Worm (Caenorhabditis elegans) whole organism, young adult: ENCODE measurements around the gene C28H8.8.
A peak's percentile ranks its signal among the peaks of the same experiment; 100 is the strongest.

ENCODE experiments used
- B0019.2 ChIP-seq: fragments of 200-800 bp; sonication (Bioruptor generic); conservative IDR thresholded peaks from 2 replicates; pipeline ENCODE4 v1.3.6; 2022; ENCODE audit warnings: missing genetic modification reagents, missing genetic modification characterization, missing compliant biosample characterization
- B0035.1 ChIP-seq: sonication (generic microtip); optimal IDR thresholded peaks from 2 replicates; lab custom pipeline; 2016; ENCODE audit warnings: missing genetic modification characterization, mild to moderate bottlenecking, missing compliant biosample characterization, missing genotype, missing genetic modification reagents
- D2030.7 ChIP-seq: fragments of 200-800 bp; sonication (Bioruptor generic); IDR thresholded peaks from 2 replicates; pipeline ENCODE4 v1.3.6; 2022; ENCODE audit warnings: missing genetic modification reagents, missing genetic modification characterization, missing compliant biosample characterization
- F23B12.7 ChIP-seq: sonication (generic microtip); optimal IDR thresholded peaks from 2 replicates; lab custom pipeline; 2017; ENCODE audit warnings: missing genetic modification characterization, mild to moderate bottlenecking, missing compliant biosample characterization, antibody characterized with exemption, moderate library complexity; ENCODE audit not compliant: insufficient read depth
- F33H1.4 ChIP-seq: fragments of 200-800 bp; sonication (Bioruptor generic); IDR thresholded peaks from 2 replicates; pipeline ENCODE4 v1.3.6; 2022; ENCODE audit warnings: missing genetic modification reagents, missing genetic modification characterization, missing compliant biosample characterization
- F55B11.4 ChIP-seq: sonication (generic microtip); optimal IDR thresholded peaks from 2 replicates; lab custom pipeline; 2016; ENCODE audit warnings: missing compliant biosample characterization, missing genetic modification characterization, borderline replicate concordance; ENCODE audit not compliant: insufficient read depth
- T07F8.4 ChIP-seq: sonication (generic microtip); optimal IDR thresholded peaks from 2 replicates; lab custom pipeline; 2016; ENCODE audit warnings: mild to moderate bottlenecking, missing genetic modification characterization, moderate library complexity, missing compliant biosample characterization
- Y95B8A.8 ChIP-seq: fragments of 200-800 bp; sonication (Bioruptor generic); IDR thresholded peaks from 2 replicates; pipeline ENCODE4 v1.3.6; 2022; ENCODE audit warnings: missing genetic modification reagents, missing genetic modification characterization, missing compliant biosample characterization
- ZK185.1 ChIP-seq: sonication (generic microtip); optimal IDR thresholded peaks from 2 replicates; lab custom pipeline; 2016; ENCODE audit warnings: mild to moderate bottlenecking, missing genetic modification characterization, missing compliant biosample characterization; ENCODE audit not compliant: poor library complexity, severe bottlenecking
- aptf-3 ChIP-seq: fragments of 200-800 bp; sonication (Bioruptor generic); IDR thresholded peaks from 2 replicates; pipeline ENCODE4 v1.3.6; 2022; ENCODE audit warnings: missing genetic modification characterization, missing compliant biosample characterization
- bed-1 ChIP-seq: fragments of 200-800 bp; sonication (Bioruptor generic); IDR thresholded peaks from 2 replicates; pipeline ENCODE4 v1.3.6; 2022; ENCODE audit warnings: missing genetic modification reagents, missing genetic modification characterization, missing compliant biosample characterization
- cebp-1 ChIP-seq, 2 experiments: fragments of 200-800 bp in 1 of 2; sonication (Bioruptor generic) in 1 of 2; sonication (generic microtip) in 1 of 2; IDR thresholded peaks in 1 of 2; optimal IDR thresholded peaks in 1 of 2; 2 replicates each; pipeline versions ENCODE4 v1.3.6 to Lab custom; 2017 to 2022; ENCODE audit warnings: missing compliant biosample characterization in 2 of 2, missing genetic modification characterization in 2 of 2, mild to moderate bottlenecking in 1 of 2, missing genetic modification reagents in 1 of 2, moderate library complexity in 1 of 2
- ceh-27 ChIP-seq: fragments of 200-800 bp; sonication (Bioruptor generic); optimal IDR thresholded peaks from 2 replicates; lab custom pipeline; 2018; ENCODE audit warnings: mild to moderate bottlenecking, missing genetic modification characterization, moderate library complexity, missing compliant biosample characterization
- ceh-91 ChIP-seq: fragments of 200-800 bp; sonication (Bioruptor generic); IDR thresholded peaks from 2 replicates; pipeline ENCODE4 v1.3.6; 2022; ENCODE audit warnings: missing genetic modification reagents, missing genetic modification characterization, missing compliant biosample characterization
- dox-1 ChIP-seq: fragments of 200-800 bp; sonication (Bioruptor generic); IDR thresholded peaks from 2 replicates; pipeline ENCODE4 v1.3.6; 2022; ENCODE audit warnings: missing genetic modification reagents, missing genetic modification characterization, missing compliant biosample characterization
- ets-4 ChIP-seq: fragments of 200-800 bp; sonication (Bioruptor generic); optimal IDR thresholded peaks from 2 replicates; lab custom pipeline; 2018; ENCODE audit warnings: mild to moderate bottlenecking, missing genetic modification characterization, missing compliant biosample characterization
- hlh-26 ChIP-seq: fragments of 200-800 bp; sonication (Bioruptor generic); conservative IDR thresholded peaks from 2 replicates; pipeline ENCODE4 v1.3.6; 2022; ENCODE audit warnings: missing genetic modification reagents, missing genetic modification characterization, missing compliant biosample characterization
- hmg-1.2 ChIP-seq: fragments of 200-800 bp; sonication (Bioruptor generic); IDR thresholded peaks from 2 replicates; pipeline ENCODE4 v1.3.6; 2022; ENCODE audit warnings: missing genetic modification reagents, missing genetic modification characterization, missing compliant biosample characterization
- hrde-1 ChIP-seq: sonication (generic microtip); optimal IDR thresholded peaks from 2 replicates; lab custom pipeline; 2016; ENCODE audit warnings: missing genetic modification characterization, mild to moderate bottlenecking, missing compliant biosample characterization, moderate library complexity, missing genotype, missing genetic modification reagents, borderline replicate concordance
- lin-35 ChIP-seq, 3 experiments: fragments of 150-350 bp in 2 of 3; sonication (generic microtip) in 1 of 3; optimal IDR thresholded peaks; 2 replicates each; lab custom pipeline; 2014 to 2018; ENCODE audit warnings: missing biosample characterization in 3 of 3, missing genetic modification characterization in 3 of 3, missing genetic modification reagents in 3 of 3
- lsy-27 ChIP-seq: sonication (generic microtip); optimal IDR thresholded peaks from 2 replicates; lab custom pipeline; 2017; ENCODE audit warnings: missing genetic modification characterization, mild to moderate bottlenecking, missing compliant biosample characterization, antibody characterized with exemption, missing genotype, borderline replicate concordance; ENCODE audit not compliant: insufficient read depth
- nfyb-1 ChIP-seq: fragments of 200-800 bp; sonication (Bioruptor generic); IDR thresholded peaks from 2 replicates; pipeline ENCODE4 v1.3.6; 2022; ENCODE audit warnings: missing genetic modification reagents, missing genetic modification characterization, missing compliant biosample characterization
- nhr-120 ChIP-seq: fragments of 200-800 bp; sonication (Bioruptor generic); IDR thresholded peaks from 2 replicates; pipeline ENCODE4 v1.3.6; 2022; ENCODE audit warnings: missing genetic modification characterization, missing compliant biosample characterization
- nhr-80 ChIP-seq: sonication (generic microtip); optimal IDR thresholded peaks from 2 replicates; lab custom pipeline; 2016; ENCODE audit warnings: missing genetic modification characterization, missing compliant biosample characterization
- nhr-90 ChIP-seq: sonication (generic microtip); optimal IDR thresholded peaks from 2 replicates; lab custom pipeline; 2016; ENCODE audit warnings: missing genotype, mild to moderate bottlenecking, missing genetic modification characterization, missing compliant biosample characterization
- rec-8 ChIP-seq, 2 experiments: sonication (generic microtip); optimal IDR thresholded peaks; 2 replicates each; lab custom pipeline; 2016; ENCODE audit warnings: mild to moderate bottlenecking in 2 of 2, missing genetic modification characterization in 2 of 2, missing genetic modification reagents in 2 of 2, missing genotype in 2 of 2, missing biosample characterization in 1 of 2, missing compliant biosample characterization in 1 of 2, moderate library complexity in 1 of 2
- rpc-1 ChIP-seq, 2 experiments: fragments of 150-350 bp in 1 of 2; sonication (generic microtip) in 1 of 2; optimal IDR thresholded peaks; 2 replicates each; lab custom pipeline; 2014 to 2018; ENCODE audit warnings: missing biosample characterization in 1 of 2, missing genetic modification characterization in 1 of 2, missing genetic modification reagents in 1 of 2, missing genotype in 1 of 2
- snpc-1.3 ChIP-seq: sonication (generic microtip); optimal IDR thresholded peaks from 2 replicates; lab custom pipeline; 2017; ENCODE audit warnings: missing genetic modification characterization, mild to moderate bottlenecking, missing compliant biosample characterization, antibody characterized with exemption, moderate library complexity, missing genotype, missing genetic modification reagents; ENCODE audit not compliant: insufficient read depth
- somi-1 ChIP-seq: fragments of 200-800 bp; sonication (Bioruptor generic); optimal IDR thresholded peaks from 2 replicates; lab custom pipeline; 2018; ENCODE audit warnings: mild to moderate bottlenecking, missing genetic modification characterization, missing compliant biosample characterization
- tbp1 ChIP-seq: fragments of 200-800 bp; sonication (Bioruptor generic); optimal IDR thresholded peaks from 2 replicates; lab custom pipeline; 2018; ENCODE audit warnings: mild to moderate bottlenecking, missing genetic modification characterization, missing compliant biosample characterization
- unc-130 ChIP-seq: sonication (generic microtip); optimal IDR thresholded peaks from 2 replicates; lab custom pipeline; 2016; ENCODE audit warnings: missing genetic modification reagents, missing genetic modification characterization, missing compliant biosample characterization
- zfh-2 ChIP-seq: fragments of 200-800 bp; sonication (Bioruptor generic); conservative IDR thresholded peaks from 2 replicates; pipeline ENCODE4 v1.3.6; 2022; ENCODE audit warnings: missing genetic modification reagents, missing genetic modification characterization, missing compliant biosample characterization
- zim-3 ChIP-seq: sonication (generic microtip); optimal IDR thresholded peaks from 2 replicates; lab custom pipeline; 2017; ENCODE audit warnings: mild to moderate bottlenecking, missing genetic modification characterization, moderate library complexity, missing compliant biosample characterization
- ztf-25 ChIP-seq: fragments of 200-800 bp; sonication (Bioruptor generic); IDR thresholded peaks from 2 replicates; pipeline ENCODE4 v1.3.6; 2022; ENCODE audit warnings: missing genetic modification reagents, missing genetic modification characterization, missing compliant biosample characterization
- ztf-26 ChIP-seq: sonication (generic microtip); optimal IDR thresholded peaks from 2 replicates; lab custom pipeline; 2017; ENCODE audit warnings: missing genetic modification characterization, missing compliant biosample characterization

C28H8.8 gene

ce11 chrIII:5842920-5843319, 45.7 kb downstream of the C28H8.8 start:
- TF ChIP-seq cebp-1 (GFP tag; IDR thresholded peaks at IDR 0.05; lab: Robert Waterston, UW) (no peak), cebp-1 (tag; optimal IDR thresholded peaks at IDR 0.05; lab: Kevin White, UChicago) (peak; percentile 10), ztf-26 (tag; lab: Kevin White, UChicago) (no peak), lin-35 (GFP tag; optimal IDR thresholded peaks at IDR 0.05; lab: Kevin White, UChicago) (no peak), zfh-2 (GFP tag; lab: Robert Waterston, UW) (0 out of 2 replicates have a peak, but pooled peaks have one; percentile 8), rec-8 (tag; optimal IDR thresholded peaks at IDR 0.05; lab: Kevin White, UChicago) (no peak)

- TF ChIP-seq dox-1 (GFP tag; lab: Robert Waterston, UW) (peak; percentile 36; the same call in 1 of the 2 replicates), cebp-1 (GFP tag; IDR thresholded peaks at IDR 0.05; lab: Robert Waterston, UW) (no peak), cebp-1 (tag; optimal IDR thresholded peaks at IDR 0.05; lab: Kevin White, UChicago) (peak; percentile 57), D2030.7 (no peak), nfyb-1 (GFP tag; lab: Robert Waterston, UW) (peak; percentile 21; the same call in 1 of the 2 replicates), hmg-1.2 (GFP tag; lab: Robert Waterston, UW) (peak; percentile 19; the same call in 1 of the 2 replicates), snpc-1.3 (tag; lab: Kevin White, UChicago) (no peak), aptf-3 (GFP tag; lab: Robert Waterston, UW) (no peak), lsy-27 (tag; lab: Kevin White, UChicago) (no peak), somi-1 (GFP tag; lab: Kevin White, UChicago) (peak; percentile 13), zfh-2 (GFP tag; lab: Robert Waterston, UW) (peak; percentile 59; the same call in 1 of the 2 replicates), tbp1 (peak; percentile 25), rec-8 (tag; optimal IDR thresholded peaks at IDR 0.05; lab: Kevin White, UChicago) (no peak), F55B11.4 (tag; lab: Kevin White, UChicago) (no peak)
Observed at ce11 chrIII:5841676-5842075, 46.9 kb downstream of the C28H8.8 start.

- TF ChIP-seq T07F8.4 (tag; lab: Kevin White, UChicago) (no peak), rpc-1 (optimal IDR thresholded peaks at IDR 0.05; lab: Kevin White, UChicago) (no peak), rpc-1 (tag; optimal IDR thresholded peaks at IDR 0.05; lab: Kevin White, UChicago) (no peak), Y95B8A.8 (GFP tag; lab: Robert Waterston, UW) (peak; percentile 13; the same call in 1 of the 2 replicates), nhr-80 (tag; lab: Kevin White, UChicago) (peak; percentile 21), nhr-90 (no peak), ets-4 (GFP tag; lab: Kevin White, UChicago) (no peak)
Observed at ce11 chrIII:5840815-5841573, 47.6 kb downstream of the C28H8.8 start.

DNA sequence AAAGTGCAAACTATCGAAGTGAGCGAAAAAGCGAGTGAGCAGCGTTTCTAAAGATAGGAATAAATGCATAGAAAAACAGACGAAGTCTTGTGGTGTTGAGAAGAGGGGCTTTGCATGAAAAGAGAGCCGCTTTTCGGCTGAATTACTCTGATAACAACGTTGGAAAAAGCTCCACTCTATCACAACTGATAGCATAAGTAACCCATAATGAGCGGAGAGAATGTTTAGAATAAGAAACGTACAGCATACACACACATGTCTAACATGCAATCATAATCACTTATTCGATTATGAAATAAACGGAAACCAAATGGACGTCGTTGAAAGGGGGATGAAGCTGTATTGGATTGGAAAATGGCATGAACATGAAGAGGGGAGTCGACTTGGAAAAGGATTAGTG, 48.3 kb downstream of the C28H8.8 start:
- TF ChIP-seq nhr-80 (tag; lab: Kevin White, UChicago) (peak; percentile 46), zim-3 (tag; lab: Kevin White, UChicago) (no peak), cebp-1 (GFP tag; IDR thresholded peaks at IDR 0.05; lab: Robert Waterston, UW) (peak; percentile 21; the same call in 1 of the 2 replicates), cebp-1 (tag; optimal IDR thresholded peaks at IDR 0.05; lab: Kevin White, UChicago) (peak; percentile 64), dox-1 (GFP tag; lab: Robert Waterston, UW) (0 out of 2 replicates have a peak, but pooled peaks have one; percentile 9), ceh-91 (GFP tag; lab: Robert Waterston, UW) (no peak), B0035.1 (tag; lab: Kevin White, UChicago) (no peak), ceh-27 (no peak)
- TF ChIP-seq, all 124 proteins: peak for 3

ce11 chrIII:5839598-5839997, 49.0 kb downstream of the C28H8.8 start:
- TF ChIP-seq ztf-25 (GFP tag; lab: Robert Waterston, UW) (no peak), hrde-1 (tag; lab: Kevin White, UChicago) (no peak), F23B12.7 (no peak), B0019.2 (no peak), unc-130 (GFP tag; lab: Kevin White, UChicago) (no peak), nfyb-1 (GFP tag; lab: Robert Waterston, UW) (no peak), ZK185.1 (tag; lab: Kevin White, UChicago) (no peak), bed-1 (GFP tag; lab: Robert Waterston, UW) (no peak), hlh-26 (no peak), snpc-1.3 (tag; lab: Kevin White, UChicago) (no peak), F33H1.4 (GFP tag; lab: Robert Waterston, UW) (no peak), nhr-120 (GFP tag; lab: Robert Waterston, UW) (no peak)
- TF ChIP-seq, all 124 proteins: peak for 0
